Fruit fly (Drosophila melanogaster) whole organism, pupa: Measurements from ENCODE around the gene CG11842.

Experiments used
- CG10348 ChIP-seq: fragments of 200-800 bp; sonication (Bioruptor generic); IDR thresholded peaks from 2 replicates; pipeline ENCODE4 v1.3.6; 2022; ENCODE audit warnings: missing biosample characterization, missing genetic modification characterization
- CG12605 ChIP-seq: fragments of 200-800 bp; sonication (Bioruptor generic); IDR thresholded peaks from 2 replicates; pipeline ENCODE4 v1.3.6; 2022; ENCODE audit warnings: missing biosample characterization, missing genetic modification characterization
- CG13204 ChIP-seq: fragments of 200-800 bp; sonication (Bioruptor generic); optimal IDR thresholded peaks from 2 replicates; lab custom pipeline; 2018; ENCODE audit warnings: missing biosample characterization, mild to moderate bottlenecking, missing genetic modification characterization, moderate library complexity
- CG14655 ChIP-seq: fragments of 200-800 bp; sonication (Bioruptor generic); optimal IDR thresholded peaks from 3 replicates; lab custom pipeline; 2017; ENCODE audit warnings: mild to moderate bottlenecking, missing biosample characterization, missing genetic modification reagents, missing genetic modification characterization
- CG15710 ChIP-seq: fragments of 200-800 bp; sonication (Bioruptor generic); optimal IDR thresholded peaks from 2 replicates; lab custom pipeline; 2018; ENCODE audit warnings: missing biosample characterization, mild to moderate bottlenecking, missing genetic modification characterization, moderate library complexity
- CG17806 ChIP-seq: fragments of 200-800 bp; sonication (Bioruptor generic); optimal IDR thresholded peaks from 2 replicates; lab custom pipeline; 2018; ENCODE audit warnings: missing biosample characterization, mild to moderate bottlenecking, missing genetic modification characterization, moderate library complexity
- CG32121 ChIP-seq: fragments of 200-800 bp; sonication (Bioruptor generic); IDR thresholded peaks from 2 replicates; pipeline ENCODE4 v1.3.6; 2022; ENCODE audit warnings: missing biosample characterization, missing genetic modification characterization
- CG34367 ChIP-seq: fragments of 200-800 bp; sonication (Bioruptor generic); optimal IDR thresholded peaks from 2 replicates; lab custom pipeline; 2018; ENCODE audit warnings: missing biosample characterization, mild to moderate bottlenecking, missing genetic modification characterization
- CG4496 ChIP-seq: fragments of 200-800 bp; sonication (Bioruptor generic); IDR thresholded peaks from 3 replicates; pipeline ENCODE4 v1.3.6; 2022; ENCODE audit warnings: missing biosample characterization, missing genetic modification characterization
- CG8159 ChIP-seq: fragments of 200-800 bp; sonication (Bioruptor generic); optimal IDR thresholded peaks from 3 replicates; lab custom pipeline; 2018; ENCODE audit warnings: missing biosample characterization, mild to moderate bottlenecking, missing genetic modification characterization, moderate library complexity
- CG8301 ChIP-seq: fragments of 200-800 bp; sonication (Bioruptor generic); optimal IDR thresholded peaks from 2 replicates; lab custom pipeline; 2018; ENCODE audit warnings: missing biosample characterization, mild to moderate bottlenecking, missing genetic modification characterization
- CG9948 ChIP-seq: fragments of 200-800 bp; sonication (Bioruptor generic); optimal IDR thresholded peaks from 2 replicates; lab custom pipeline; 2018; ENCODE audit warnings: missing biosample characterization, mild to moderate bottlenecking, missing genetic modification characterization, moderate library complexity
- D1 ChIP-seq: fragments of 200-800 bp; sonication (Bioruptor generic); optimal IDR thresholded peaks from 2 replicates; lab custom pipeline; 2018; ENCODE audit warnings: missing biosample characterization, mild to moderate bottlenecking, missing genetic modification characterization, moderate library complexity
- EcR ChIP-seq: fragments of 200-800 bp; sonication (Bioruptor generic); optimal IDR thresholded peaks from 3 replicates; lab custom pipeline; 2019; ENCODE audit warnings: missing biosample characterization, missing genetic modification characterization, mild to moderate bottlenecking, moderate library complexity, missing genetic modification reagents
- Ets98B ChIP-seq: fragments of 200-800 bp; sonication (Bioruptor generic); IDR thresholded peaks from 2 replicates; pipeline ENCODE4 v1.3.6; 2022; ENCODE audit warnings: missing biosample characterization, missing genetic modification characterization
- Pif1A ChIP-seq: fragments of 200-800 bp; sonication (Bioruptor generic); optimal IDR thresholded peaks from 3 replicates; lab custom pipeline; 2016; ENCODE audit warnings: missing biosample characterization, missing genetic modification characterization
- Pif1B ChIP-seq: fragments of 200-800 bp; sonication (Bioruptor generic); optimal IDR thresholded peaks from 3 replicates; lab custom pipeline; 2016; ENCODE audit warnings: missing biosample characterization, missing genetic modification characterization
- Snoo ChIP-seq: fragments of 200-800 bp; sonication (Bioruptor generic); optimal IDR thresholded peaks from 3 replicates; lab custom pipeline; 2017; ENCODE audit warnings: missing biosample characterization, mild to moderate bottlenecking, missing genetic modification characterization, inconsistent platforms
- fd96Ca ChIP-seq: fragments of 200-800 bp; sonication (Bioruptor generic); IDR thresholded peaks from 3 replicates; pipeline ENCODE4 v1.3.6; 2022; ENCODE audit warnings: missing biosample characterization, missing genetic modification characterization
- gl ChIP-seq: fragments of 200-800 bp; sonication (Bioruptor generic); optimal IDR thresholded peaks from 2 replicates; lab custom pipeline; 2018; ENCODE audit warnings: missing biosample characterization, mild to moderate bottlenecking, missing genetic modification characterization
- rn ChIP-seq: fragments of 200-800 bp; sonication (Bioruptor generic); IDR thresholded peaks from 2 replicates; pipeline ENCODE4 v1.3.6; 2022; ENCODE audit warnings: missing biosample characterization, missing genetic modification characterization

The CG11842 gene

dm6 chr3R:29069208-29070072 is 17.0 kb downstream of the CG11842 start:
- no peak for TF ChIP-seq CG13204
- no peak for TF ChIP-seq CG34367 (tag; lab: Kevin White, UChicago)
- TF ChIP-seq CG12605 (GFP tag; lab: Robert Waterston, UW): no peak
- TF ChIP-seq CG8159 (tag; lab: Kevin White, UChicago): no peak
- TF ChIP-seq fd96Ca (GFP tag; lab: Robert Waterston, UW): no peak

- TF ChIP-seq CG34367 (tag; lab: Kevin White, UChicago) (no peak), CG15710 (tag; lab: Kevin White, UChicago) (no peak), CG10348 (GFP tag; lab: Robert Waterston, UW) (no peak)
These were observed 18.7 kb downstream of the CG11842 start for dm6 chr3R:29071141-29071540.

dm6 chr3R:29072834-29073233 is 20.4 kb downstream of the CG11842 start:
- TF ChIP-seq CG17806 (peak; percentile 55), EcR (GFP tag; lab: Kevin White, UChicago) (no peak), fd96Ca (GFP tag; lab: Robert Waterston, UW) (0 out of 3 replicates have a peak, but pooled peaks have one; percentile 30), CG12605 (GFP tag; lab: Robert Waterston, UW) (no peak; the same call in 1 of the 2 replicates), rn (no peak), Pif1B (GFP tag; lab: Kevin White, UChicago) (no peak), Pif1A (GFP tag; lab: Kevin White, UChicago) (no peak), CG10348 (GFP tag; lab: Robert Waterston, UW) (no peak), CG14655 (peak; percentile 72), CG32121 (GFP tag; lab: Robert Waterston, UW) (no peak), CG9948 (tag; lab: Kevin White, UChicago) (peak; percentile 70), CG34367 (tag; lab: Kevin White, UChicago) (peak; percentile 51), Snoo (tag; lab: Kevin White, UChicago) (no peak), CG4496 (GFP tag; lab: Robert Waterston, UW) (peak; percentile 12; the same call in 1 of the 3 replicates), CG8301 (peak; percentile 70), Ets98B (GFP tag; lab: Robert Waterston, UW) (peak; percentile 25; the same call in 1 of the 2 replicates), CG13204 (no peak), gl (peak; percentile 13), D1 (tag; lab: Kevin White, UChicago) (no peak), CG8159 (tag; lab: Kevin White, UChicago) (peak; percentile 44), CG15710 (tag; lab: Kevin White, UChicago) (peak; percentile 10)
- TF ChIP-seq, all 21 proteins: peak for 11

dm6 chr3R:29074001-29074609 is 21.6 kb downstream of the CG11842 start:
- TF ChIP-seq D1 (tag; lab: Kevin White, UChicago): no peak
- TF ChIP-seq CG12605 (GFP tag; lab: Robert Waterston, UW): no peak
- TF ChIP-seq Snoo (tag; lab: Kevin White, UChicago): peak; percentile 41
- peak; percentile 90 for TF ChIP-seq EcR (GFP tag; lab: Kevin White, UChicago)
- peak; percentile 22 for TF ChIP-seq CG15710 (tag; lab: Kevin White, UChicago)
- TF ChIP-seq fd96Ca (GFP tag; lab: Robert Waterston, UW): no peak
- no peak for TF ChIP-seq CG9948 (tag; lab: Kevin White, UChicago)
- TF ChIP-seq CG14655: peak; percentile 19
- TF ChIP-seq Pif1A (GFP tag; lab: Kevin White, UChicago): no peak
- TF ChIP-seq CG17806: no peak
- no peak for TF ChIP-seq CG10348 (GFP tag; lab: Robert Waterston, UW)
- peak; percentile 48 for TF ChIP-seq gl
- peak; percentile 45; the same call in 1 of the 2 replicates for TF ChIP-seq CG32121 (GFP tag; lab: Robert Waterston, UW)
- peak; percentile 43 for TF ChIP-seq Pif1B (GFP tag; lab: Kevin White, UChicago)
- no peak for TF ChIP-seq rn
- TF ChIP-seq Ets98B (GFP tag; lab: Robert Waterston, UW): peak; percentile 48; the same call in 1 of the 2 replicates
- TF ChIP-seq CG4496 (GFP tag; lab: Robert Waterston, UW): no peak
- TF ChIP-seq CG13204: peak; percentile 46
- peak; percentile 6 for TF ChIP-seq CG8301
- TF ChIP-seq CG8159 (tag; lab: Kevin White, UChicago): peak; percentile 7
- TF ChIP-seq CG34367 (tag; lab: Kevin White, UChicago): peak; percentile 5
- TF ChIP-seq, all 21 proteins: peak for 12

- peak; percentile 52 for TF ChIP-seq CG14655
- TF ChIP-seq CG8159 (tag; lab: Kevin White, UChicago): peak; percentile 55
- no peak for TF ChIP-seq fd96Ca (GFP tag; lab: Robert Waterston, UW)
- no peak for TF ChIP-seq CG12605 (GFP tag; lab: Robert Waterston, UW)
- TF ChIP-seq Pif1A (GFP tag; lab: Kevin White, UChicago): peak; percentile 37
- TF ChIP-seq CG10348 (GFP tag; lab: Robert Waterston, UW): no peak
- peak; percentile 43 for TF ChIP-seq CG15710 (tag; lab: Kevin White, UChicago)
- no peak for TF ChIP-seq rn
- no peak for TF ChIP-seq CG32121 (GFP tag; lab: Robert Waterston, UW)
- TF ChIP-seq gl: no peak
- 0 out of 3 replicates have a peak, but pooled peaks have one; percentile 43 for TF ChIP-seq CG4496 (GFP tag; lab: Robert Waterston, UW)
- TF ChIP-seq CG13204: peak; percentile 18
- no peak for TF ChIP-seq EcR (GFP tag; lab: Kevin White, UChicago)
- TF ChIP-seq Snoo (tag; lab: Kevin White, UChicago): peak; percentile 24
- peak; percentile 40 for TF ChIP-seq CG17806
- TF ChIP-seq CG8301: peak; percentile 44
- peak; percentile 46 for TF ChIP-seq CG34367 (tag; lab: Kevin White, UChicago)
- no peak for TF ChIP-seq Ets98B (GFP tag; lab: Robert Waterston, UW)
- no peak for TF ChIP-seq D1 (tag; lab: Kevin White, UChicago)
- peak; percentile 45 for TF ChIP-seq CG9948 (tag; lab: Kevin White, UChicago)
- peak; percentile 28 for TF ChIP-seq Pif1B (GFP tag; lab: Kevin White, UChicago)
These were observed 23.3 kb downstream of the CG11842 start for dm6 chr3R:29075631-29076398.
